Fruit fly (Drosophila melanogaster) whole organism, embryonic: ENCODE measurements around the gene CG31627.

Experiments
- CG10147 ChIP-seq: fragments of 200-800 bp; sonication (Bioruptor generic); optimal IDR thresholded peaks from 2 replicates; lab custom pipeline; 2019; ENCODE audit warnings: missing biosample characterization, mild to moderate bottlenecking, missing genetic modification characterization, moderate library complexity
- CG13775 ChIP-seq: fragments of 200-800 bp; sonication (Bioruptor generic); optimal IDR thresholded peaks from 3 replicates; lab custom pipeline; 2017; ENCODE audit warnings: missing biosample characterization, mild to moderate bottlenecking, missing genetic modification characterization
- CG15269 ChIP-seq: fragments of 200-800 bp; sonication (Bioruptor generic); optimal IDR thresholded peaks from 2 replicates; lab custom pipeline; 2018; ENCODE audit warnings: missing biosample characterization, mild to moderate bottlenecking, missing genetic modification characterization, moderate library complexity
- CG15696 ChIP-seq: fragments of 200-800 bp; sonication (Bioruptor generic); optimal IDR thresholded peaks from 2 replicates; lab custom pipeline; 2019; ENCODE audit warnings: missing biosample characterization, mild to moderate bottlenecking, missing genetic modification characterization, moderate library complexity
- CG17385 ChIP-seq: fragments of 200-800 bp; sonication (Bioruptor generic); optimal IDR thresholded peaks from 3 replicates; lab custom pipeline; 2018; ENCODE audit warnings: missing biosample characterization, mild to moderate bottlenecking, missing genetic modification characterization
- CG2120 ChIP-seq: fragments of 200-800 bp; sonication (Bioruptor generic); optimal IDR thresholded peaks from 3 replicates; lab custom pipeline; 2016; ENCODE audit warnings: missing biosample characterization, missing genetic modification characterization
- CG31388 ChIP-seq: fragments of 200-800 bp; sonication (Bioruptor generic); optimal IDR thresholded peaks from 2 replicates; lab custom pipeline; 2016; ENCODE audit warnings: missing biosample characterization, missing genetic modification characterization
- CG34376 ChIP-seq: fragments of 200-800 bp; sonication (Bioruptor generic); optimal IDR thresholded peaks from 2 replicates; lab custom pipeline; 2018; ENCODE audit warnings: missing biosample characterization, mild to moderate bottlenecking, missing genetic modification characterization
- CG3995 ChIP-seq: fragments of 200-800 bp; sonication (Bioruptor generic); optimal IDR thresholded peaks from 3 replicates; lab custom pipeline; 2016; ENCODE audit warnings: missing biosample characterization, missing genetic modification characterization
- CG4282 ChIP-seq: fragments of 200-800 bp; sonication (Bioruptor generic); optimal IDR thresholded peaks from 2 replicates; lab custom pipeline; 2016; ENCODE audit warnings: missing biosample characterization, missing genetic modification characterization
- CG4404 ChIP-seq: fragments of 200-800 bp; sonication (Bioruptor generic); IDR thresholded peaks from 2 replicates; pipeline ENCODE4 v1.3.6; 2022; ENCODE audit warnings: missing biosample characterization, missing genetic modification characterization
- CG4424 ChIP-seq: fragments of 200-800 bp; sonication (Bioruptor generic); optimal IDR thresholded peaks from 3 replicates; lab custom pipeline; 2016; ENCODE audit warnings: missing biosample characterization, missing genetic modification characterization
- CG5953 ChIP-seq: fragments of 200-800 bp; sonication (Bioruptor generic); IDR thresholded peaks from 2 replicates; pipeline ENCODE4 v1.3.6; 2022; ENCODE audit warnings: missing biosample characterization, missing genetic modification characterization
- CG6272 ChIP-seq: fragments of 200-800 bp; sonication (Bioruptor generic); IDR thresholded peaks from 2 replicates; pipeline ENCODE4 v1.3.6; 2022; ENCODE audit warnings: missing biosample characterization, missing genetic modification characterization
- Dek ChIP-seq: fragments of 200-800 bp; sonication (Bioruptor generic); optimal IDR thresholded peaks from 3 replicates; lab custom pipeline; 2019; ENCODE audit warnings: missing biosample characterization, mild to moderate bottlenecking, missing genetic modification characterization, moderate library complexity
- Dfd ChIP-seq, 2 experiments: fragments of >200 bp; optimal IDR thresholded peaks; 2 replicates each; lab custom pipeline; 2017; ENCODE audit warnings: missing biosample characterization in 2 of 2, missing genetic modification characterization in 2 of 2
- E2f1 ChIP-seq: fragments of 200-800 bp; sonication (Bioruptor generic); IDR thresholded peaks from 2 replicates; pipeline ENCODE4 v1.3.6; 2022; ENCODE audit warnings: missing biosample characterization, missing genetic modification characterization
- Elba2 ChIP-seq: fragments of 200-800 bp; sonication (Bioruptor generic); optimal IDR thresholded peaks from 3 replicates; lab custom pipeline; 2016; ENCODE audit warnings: missing biosample characterization, missing genetic modification characterization
- Fer3 ChIP-seq: fragments of 200-800 bp; sonication (Bioruptor generic); optimal IDR thresholded peaks from 2 replicates; lab custom pipeline; 2018; ENCODE audit warnings: missing biosample characterization, mild to moderate bottlenecking, missing genetic modification characterization, moderate library complexity
- GATAe ChIP-seq: fragments of 200-800 bp; sonication (Bioruptor generic); conservative IDR thresholded peaks from 2 replicates; pipeline ENCODE4 v1.3.6; 2022; ENCODE audit warnings: missing biosample characterization, missing genetic modification characterization
- H2.0 ChIP-seq: fragments of 200-800 bp; sonication (Bioruptor generic); IDR thresholded peaks from 2 replicates; pipeline ENCODE4 v1.3.6; 2022; ENCODE audit warnings: missing biosample characterization, missing genetic modification characterization
- Hr78 ChIP-seq, 2 experiments: fragments of 200-800 bp in 1 of 2; fragments of >200 bp in 1 of 2; sonication (Bioruptor generic) in 1 of 2; optimal IDR thresholded peaks; 2 replicates each; lab custom pipeline; 2017 to 2019; ENCODE audit warnings: missing biosample characterization in 2 of 2, missing genetic modification characterization in 2 of 2, mild to moderate bottlenecking in 1 of 2, moderate library complexity in 1 of 2
- Hsf ChIP-seq: fragments of 200-800 bp; sonication (Bioruptor generic); optimal IDR thresholded peaks from 3 replicates; lab custom pipeline; 2016; ENCODE audit warnings: missing biosample characterization, missing genetic modification characterization
- Lim3 ChIP-seq: fragments of 200-800 bp; sonication (Bioruptor generic); IDR thresholded peaks from 2 replicates; pipeline ENCODE4 v1.3.6; 2022; ENCODE audit warnings: missing biosample characterization, missing genetic modification characterization
- MTF-1 ChIP-seq: fragments of 200-800 bp; sonication (Bioruptor generic); optimal IDR thresholded peaks from 2 replicates; lab custom pipeline; 2018; ENCODE audit warnings: missing biosample characterization, mild to moderate bottlenecking, missing genetic modification characterization, borderline replicate concordance
- Rfx ChIP-seq: fragments of 200-800 bp; sonication (Bioruptor generic); IDR thresholded peaks from 2 replicates; pipeline ENCODE4 v1.3.6; 2022; ENCODE audit warnings: missing biosample characterization, missing genetic modification characterization
- Sox100B ChIP-seq: fragments of 200-800 bp; sonication (Bioruptor generic); optimal IDR thresholded peaks from 3 replicates; lab custom pipeline; 2018; ENCODE audit warnings: missing biosample characterization, mild to moderate bottlenecking, missing genetic modification characterization
- Tbp ChIP-seq: fragments of >200 bp; optimal IDR thresholded peaks from 2 replicates; lab custom pipeline; 2018; ENCODE audit warnings: missing biosample characterization, missing genetic modification characterization
- al ChIP-seq: fragments of 200-800 bp; sonication (Bioruptor generic); IDR thresholded peaks from 2 replicates; pipeline ENCODE4 v1.3.6; 2022; ENCODE audit warnings: missing biosample characterization, missing genetic modification characterization
- ara ChIP-seq: fragments of 200-800 bp; sonication (Bioruptor generic); IDR thresholded peaks from 2 replicates; pipeline ENCODE4 v1.3.6; 2022; ENCODE audit warnings: missing biosample characterization, missing genetic modification characterization
- az2 ChIP-seq: fragments of 200-800 bp; sonication (Bioruptor generic); optimal IDR thresholded peaks from 3 replicates; lab custom pipeline; 2016; ENCODE audit warnings: missing biosample characterization, missing genetic modification characterization
- bab2 ChIP-seq: fragments of 200-800 bp; sonication (Bioruptor generic); optimal IDR thresholded peaks from 2 replicates; lab custom pipeline; 2016; ENCODE audit warnings: missing biosample characterization, missing genetic modification characterization
- btn ChIP-seq: fragments of 200-800 bp; sonication (Bioruptor generic); optimal IDR thresholded peaks from 2 replicates; lab custom pipeline; 2016; ENCODE audit warnings: missing biosample characterization, missing genetic modification characterization
- cad ChIP-seq: fragments of >200 bp; optimal IDR thresholded peaks from 2 replicates; lab custom pipeline; 2017; ENCODE audit warnings: missing biosample characterization, missing genetic modification characterization
- crp ChIP-seq, 2 experiments: fragments of 200-800 bp; sonication (Bioruptor generic); optimal IDR thresholded peaks; 2 replicates in 1 of 2; 3 replicates in 1 of 2; lab custom pipeline; 2017; ENCODE audit warnings: missing biosample characterization in 2 of 2, missing genetic modification characterization in 2 of 2, mild to moderate bottlenecking in 1 of 2, moderate library complexity in 1 of 2
- dm ChIP-seq: fragments of 200-800 bp; sonication (Bioruptor generic); optimal IDR thresholded peaks from 3 replicates; lab custom pipeline; 2016; ENCODE audit warnings: missing biosample characterization, missing genetic modification characterization
- emc ChIP-seq: fragments of 200-800 bp; sonication (Bioruptor generic); optimal IDR thresholded peaks from 2 replicates; lab custom pipeline; 2016; ENCODE audit warnings: missing biosample characterization, missing genetic modification characterization
- en ChIP-seq: fragments of 200-800 bp; sonication (Bioruptor generic); optimal IDR thresholded peaks from 2 replicates; lab custom pipeline; 2016; ENCODE audit warnings: missing biosample characterization, missing genetic modification characterization
- exex ChIP-seq: fragments of 200-800 bp; sonication (Bioruptor generic); optimal IDR thresholded peaks from 4 replicates; lab custom pipeline; 2018; ENCODE audit warnings: missing biosample characterization, mild to moderate bottlenecking, missing genetic modification characterization, moderate library complexity
- fd3F ChIP-seq: fragments of 200-800 bp; sonication (Bioruptor generic); optimal IDR thresholded peaks from 2 replicates; lab custom pipeline; 2018; ENCODE audit warnings: missing biosample characterization, mild to moderate bottlenecking, missing genetic modification characterization, moderate library complexity
- ind ChIP-seq: fragments of 200-800 bp; sonication (Bioruptor generic); optimal IDR thresholded peaks from 3 replicates; lab custom pipeline; 2016; ENCODE audit warnings: missing biosample characterization, missing genetic modification characterization
- inv ChIP-seq: fragments of 200-800 bp; sonication (Bioruptor generic); IDR thresholded peaks from 2 replicates; pipeline ENCODE4 v1.3.6; 2022; ENCODE audit warnings: missing biosample characterization, missing genetic modification characterization; ENCODE audit not compliant: partially characterized antibody
- lbe ChIP-seq: fragments of 200-800 bp; sonication (Bioruptor generic); optimal IDR thresholded peaks from 2 replicates; lab custom pipeline; 2016; ENCODE audit warnings: missing biosample characterization, mild to moderate bottlenecking, missing genetic modification characterization
- nerfin-2 ChIP-seq: fragments of 200-800 bp; sonication (Bioruptor generic); IDR thresholded peaks from 2 replicates; pipeline ENCODE4 v1.3.6; 2022; ENCODE audit warnings: missing biosample characterization, missing genetic modification characterization; ENCODE audit not compliant: partially characterized antibody
- prd ChIP-seq, 3 experiments: fragments of >200 bp in 2 of 3; fragments of 200-800 bp in 1 of 3; sonication (Bioruptor generic) in 1 of 3; optimal IDR thresholded peaks in 2 of 3; IDR thresholded peaks in 1 of 3; 2 replicates in 2 of 3; 3 replicates in 1 of 3; pipeline versions ENCODE4 v1.3.6 to Lab custom; 2017 to 2022; ENCODE audit warnings: missing biosample characterization in 1 of 3, missing genetic modification characterization in 1 of 3
- sisA ChIP-seq: fragments of 200-800 bp; sonication (Bioruptor generic); IDR thresholded peaks from 2 replicates; pipeline ENCODE4 v1.3.6; 2022; ENCODE audit warnings: missing biosample characterization, missing genetic modification characterization
- slbo ChIP-seq: fragments of 200-800 bp; sonication (Bioruptor generic); IDR thresholded peaks from 2 replicates; pipeline ENCODE4 v1.3.6; 2022; ENCODE audit warnings: missing biosample characterization, missing genetic modification characterization
- stwl ChIP-seq: fragments of 200-800 bp; sonication (Bioruptor generic); optimal IDR thresholded peaks from 3 replicates; lab custom pipeline; 2018; ENCODE audit warnings: missing biosample characterization, mild to moderate bottlenecking, missing genetic modification characterization, moderate library complexity
- vfl ChIP-seq: fragments of 200-800 bp; sonication (Bioruptor generic); optimal IDR thresholded peaks from 2 replicates; lab custom pipeline; 2016; ENCODE audit warnings: missing biosample characterization, missing genetic modification characterization
- zfh2 ChIP-seq: fragments of 200-800 bp; sonication (Bioruptor generic); optimal IDR thresholded peaks from 2 replicates; lab custom pipeline; 2016; ENCODE audit warnings: missing biosample characterization, missing genetic modification characterization

CG31627 gene

dm6 chr2L:21214961-21215362 is 41.9 kb downstream of the CG31627 start (continued):
- peak; percentile 51 for TF ChIP-seq zfh2 (GFP tag; lab: Kevin White, UChicago)
- no peak for TF ChIP-seq CG5953 (GFP tag; lab: Robert Waterston, UW)
- TF ChIP-seq Hsf (GFP tag; lab: Kevin White, UChicago), result no peak
- TF ChIP-seq crp (GFP tag; optimal IDR thresholded peaks at IDR 0.05; lab: Kevin White, UChicago), result no peak
- TF ChIP-seq emc, result no peak
- TF ChIP-seq CG6272 (GFP tag; lab: Robert Waterston, UW), result peak; percentile 42; the same call in 1 of the 2 replicates
- no peak for TF ChIP-seq en (GFP tag; lab: Kevin White, UChicago)
- peak; percentile 42; the same call in 1 of the 2 replicates for TF ChIP-seq Rfx (GFP tag; lab: Robert Waterston, UW)
- TF ChIP-seq lbe (GFP tag; lab: Kevin White, UChicago), result peak; percentile 38
- no peak for TF ChIP-seq CG15269 (tag; lab: Kevin White, UChicago)
- no peak for TF ChIP-seq fd3F
- no peak for TF ChIP-seq dm (GFP tag; lab: Kevin White, UChicago)
- no peak for TF ChIP-seq cad (GFP tag; lab: Kevin White, UChicago)
- TF ChIP-seq CG15696 (tag; lab: Kevin White, UChicago), result peak; percentile 62
- peak; percentile 69; the same call in 1 of the 2 replicates for TF ChIP-seq ara (GFP tag; lab: Robert Waterston, UW)
- TF ChIP-seq CG10147 (GFP tag; lab: Kevin White, UChicago), result no peak
- TF ChIP-seq Dek, result peak; percentile 36
- peak; percentile 32 for TF ChIP-seq CG17385 (GFP tag; lab: Kevin White, UChicago)
- peak; percentile 26 for TF ChIP-seq bab2 (GFP tag; lab: Kevin White, UChicago)
- TF ChIP-seq CG3995 (GFP tag; lab: Kevin White, UChicago), result peak; percentile 53
- TF ChIP-seq MTF-1, result peak; percentile 49
- peak; percentile 11 for TF ChIP-seq ind (GFP tag; lab: Kevin White, UChicago)
- no peak for TF ChIP-seq CG4404 (GFP tag; lab: Robert Waterston, UW)
- TF ChIP-seq E2f1 (GFP tag; lab: Robert Waterston, UW), result 0 out of 2 replicates have a peak, but pooled peaks have one; percentile 26
- peak; percentile 24 for TF ChIP-seq CG4282 (GFP tag; lab: Kevin White, UChicago)
- peak; percentile 12 for TF ChIP-seq btn (GFP tag; lab: Kevin White, UChicago)
- TF ChIP-seq H2.0 (GFP tag; lab: Robert Waterston, UW), result no peak
- no peak for TF ChIP-seq inv
- TF ChIP-seq Hr78 (GFP tag; optimal IDR thresholded peaks at IDR 0.05; lab: Kevin White, UChicago), result no peak
- peak; percentile 36 for TF ChIP-seq Tbp (GFP tag; lab: Kevin White, UChicago)
- no peak for TF ChIP-seq prd (optimal IDR thresholded peaks at IDR 0.05; lab: Kevin White, UChicago)
- TF ChIP-seq prd (GFP tag; IDR thresholded peaks at IDR 0.05; lab: Robert Waterston, UW), result peak; percentile 71
- peak; percentile 60 for TF ChIP-seq CG34376
- no peak for TF ChIP-seq Dfd (GFP tag; optimal IDR thresholded peaks at IDR 0.05; lab: Kevin White, UChicago)
- peak; percentile 3 for TF ChIP-seq vfl (GFP tag; lab: Kevin White, UChicago)
- TF ChIP-seq sisA, result peak; percentile 22; the same call in 1 of the 2 replicates
- TF ChIP-seq CG31388 (GFP tag; lab: Kevin White, UChicago), result no peak
- TF ChIP-seq Lim3 (GFP tag; lab: Robert Waterston, UW), result no peak
- no peak for TF ChIP-seq Sox100B (GFP tag; lab: Kevin White, UChicago)
- peak; percentile 21; the same call in 1 of the 2 replicates for TF ChIP-seq nerfin-2
- peak; percentile 2 for TF ChIP-seq CG4424 (GFP tag; lab: Kevin White, UChicago)
- TF ChIP-seq Fer3 (tag; lab: Kevin White, UChicago), result peak; percentile 11
- TF ChIP-seq CG2120, result peak; percentile 62
- TF ChIP-seq stwl (tag; lab: Kevin White, UChicago), result no peak
- TF ChIP-seq az2 (GFP tag; lab: Kevin White, UChicago), result no peak
- peak; percentile 37 for TF ChIP-seq Elba2
- TF ChIP-seq CG13775 (GFP tag; lab: Kevin White, UChicago), result peak; percentile 13
- TF ChIP-seq al, result no peak
- no peak for TF ChIP-seq GATAe (GFP tag; lab: Robert Waterston, UW)
- peak; percentile 49; the same call in 1 of the 2 replicates for TF ChIP-seq slbo (GFP tag; lab: Robert Waterston, UW)
- TF ChIP-seq exex (tag; lab: Kevin White, UChicago), result peak; percentile 60
